Worm (Caenorhabditis elegans) whole organism, midembryonic: ENCODE measurements around the gene pup-2.

ENCODE experiments used
- T22C8.4 ChIP-seq: fragments of 200-800 bp; sonication (Bioruptor generic); IDR thresholded peaks from 2 replicates; pipeline ENCODE4 v1.3.6; 2022; ENCODE audit warnings: missing genetic modification characterization, missing compliant biosample characterization
- cog-1 ChIP-seq: sonication (generic microtip); optimal IDR thresholded peaks from 2 replicates; lab custom pipeline; 2016; ENCODE audit warnings: missing genetic modification characterization, missing compliant biosample characterization
- flt-1 ChIP-seq: fragments of 200-800 bp; sonication (Bioruptor generic); IDR thresholded peaks from 2 replicates; pipeline ENCODE4 v1.3.6; 2022; ENCODE audit warnings: missing genetic modification characterization, missing compliant biosample characterization
- klf-2 ChIP-seq: fragments of 200-800 bp; sonication (Bioruptor generic); conservative IDR thresholded peaks from 2 replicates; pipeline ENCODE4 v1.3.6; 2022; ENCODE audit warnings: missing genetic modification reagents, missing genetic modification characterization, missing compliant biosample characterization
- med-1 ChIP-seq: sonication (generic microtip); optimal IDR thresholded peaks from 2 replicates; lab custom pipeline; 2017; ENCODE audit warnings: missing genetic modification characterization, mild to moderate bottlenecking, missing compliant biosample characterization, antibody characterized with exemption, missing genetic modification reagents; ENCODE audit not compliant: insufficient read depth
- ref-1 ChIP-seq: fragments of 200-800 bp; sonication (Bioruptor generic); conservative IDR thresholded peaks from 2 replicates; pipeline ENCODE4 v1.3.6; 2022; ENCODE audit warnings: missing genetic modification reagents, missing genetic modification characterization, missing compliant biosample characterization
- ztf-29 ChIP-seq: fragments of 200-800 bp; sonication (Bioruptor generic); IDR thresholded peaks from 2 replicates; pipeline ENCODE4 v1.3.6; 2022; ENCODE audit warnings: missing genetic modification reagents, missing genetic modification characterization, missing compliant biosample characterization

- TF ChIP-seq flt-1 (GFP tag; lab: Robert Waterston, UW) (no peak), T22C8.4 (no peak), ztf-29 (GFP tag; lab: Robert Waterston, UW) (no peak), ref-1 (no peak), med-1 (GFP tag; lab: Kevin White, UChicago) (no peak), klf-2 (no peak), cog-1 (tag; lab: Kevin White, UChicago) (no peak)
Observed at ce11 chrIII:5159505-5159904, 26.2 kb upstream of the pup-2 start, which contains the start of gene T10F2.5.
